Worm (Caenorhabditis elegans): ENCODE measurements around the gene pha-4.
A peak's percentile ranks its signal among the peaks of the same experiment; 100 is the strongest.

pha-4 gene

DNA sequence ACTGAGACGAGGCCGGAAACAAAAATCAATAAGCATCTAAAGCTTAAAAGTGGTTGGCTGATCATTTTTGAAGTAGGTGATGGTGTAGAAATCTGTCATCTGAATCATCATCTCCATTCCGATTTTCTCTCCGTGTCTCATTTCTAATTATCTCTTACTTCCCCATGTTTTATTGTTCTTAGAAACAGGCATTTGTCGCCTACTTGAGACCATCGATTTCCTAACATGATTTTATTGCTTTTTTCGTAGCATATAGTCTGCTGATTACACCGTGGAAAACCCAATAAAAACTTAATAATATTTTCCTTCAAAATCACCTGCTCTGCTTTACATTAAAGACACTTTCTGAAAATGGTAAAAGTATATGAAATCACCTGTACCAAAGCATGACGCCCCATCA, 22.4 kb downstream of the pha-4 start, which contains the start of gene F38A6.4:
Gene F38A6.4, minus strand, starts transcription at position 101 of the 400 bp plus-strand sequence.
- TF ChIP-seq zag-1 (tag; optimal IDR thresholded peaks at IDR 0.05) = no peak
- TF ChIP-seq mbf-1 (tag; optimal IDR thresholded peaks at IDR 0.05) = no peak
- TF ChIP-seq peb-1 (tag; optimal IDR thresholded peaks at IDR 0.05) = no peak
- no peak for TF ChIP-seq lin-11 (tag; optimal IDR thresholded peaks at IDR 0.05)
- no peak for TF ChIP-seq nhr-21 (tag; optimal IDR thresholded peaks at IDR 0.05)
- no peak for TF ChIP-seq R02D3.7 (tag; optimal IDR thresholded peaks at IDR 0.05)
- no peak for TF ChIP-seq mdl-1 (tag; optimal IDR thresholded peaks at IDR 0.05)
- no peak for TF ChIP-seq aly-2 (tag; optimal IDR thresholded peaks at IDR 0.05)
- no peak for TF ChIP-seq nhr-6 (tag; optimal IDR thresholded peaks at IDR 0.05)
- TF ChIP-seq elt-1 (tag; optimal IDR thresholded peaks at IDR 0.05) = no peak
- no peak for TF ChIP-seq ZK546.5 (tag; optimal IDR thresholded peaks at IDR 0.05)

DNA sequence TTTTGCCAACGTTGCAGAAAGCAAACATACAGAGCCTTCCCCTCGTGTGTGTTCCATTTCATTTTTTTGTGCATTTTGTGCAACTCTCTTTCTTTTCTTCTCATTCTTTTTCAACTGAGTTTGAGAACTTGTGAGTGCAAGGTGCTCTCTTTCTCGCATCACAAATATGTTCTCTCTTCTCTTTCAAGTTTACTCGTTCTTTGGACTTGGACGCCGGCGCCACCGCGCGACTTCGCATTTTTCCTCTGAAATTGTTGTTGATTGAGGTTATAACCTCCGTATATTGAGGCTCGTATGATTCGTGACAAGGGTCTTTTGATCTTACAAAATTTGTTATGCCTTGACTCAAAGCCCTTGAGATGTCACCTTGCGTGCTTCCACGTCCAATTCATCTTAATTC, 23.9 kb downstream of the pha-4 start:
- no peak for TF ChIP-seq mab-5 (tag; optimal IDR thresholded peaks at IDR 0.05)
- no peak for TF ChIP-seq gmeb-1 (tag; optimal IDR thresholded peaks at IDR 0.05)
- peak; percentile 74 for TF ChIP-seq lin-11 (tag; optimal IDR thresholded peaks at IDR 0.05)
- peak; percentile 77 for TF ChIP-seq F13H6.1 (tag; optimal IDR thresholded peaks at IDR 0.05)
- peak; percentile 40 for TF ChIP-seq sem-4 (tag; optimal IDR thresholded peaks at IDR 0.05)
- TF ChIP-seq elt-3 (tag; optimal IDR thresholded peaks at IDR 0.05) = no peak
- peak; percentile 90 for TF ChIP-seq unc-55 (GFP tag; optimal IDR thresholded peaks at IDR 0.05)
- TF ChIP-seq nhr-129 (tag; optimal IDR thresholded peaks at IDR 0.05) = peak; percentile 88
- no peak for TF ChIP-seq nhr-6 (tag; optimal IDR thresholded peaks at IDR 0.05)
- TF ChIP-seq unc-62 (GFP tag; optimal IDR thresholded peaks at IDR 0.05) = no peak
- peak; percentile 3 for TF ChIP-seq ama-1 (optimal IDR thresholded peaks at IDR 0.05)
- TF ChIP-seq ZK546.5 (tag; optimal IDR thresholded peaks at IDR 0.05) = no peak
- no peak for TF ChIP-seq nhr-12 (tag; optimal IDR thresholded peaks at IDR 0.05)
- TF ChIP-seq lin-13 (GFP tag; optimal IDR thresholded peaks at IDR 0.05) = peak; percentile 40
- no peak for TF ChIP-seq nhr-10 (tag; optimal IDR thresholded peaks at IDR 0.05)
- no peak for TF ChIP-seq R02D3.7 (tag; optimal IDR thresholded peaks at IDR 0.05)
- TF ChIP-seq skn-1 (tag; optimal IDR thresholded peaks at IDR 0.05) = no peak
- TF ChIP-seq ztf-4 (tag; optimal IDR thresholded peaks at IDR 0.05) = peak; percentile 80
- no peak for TF ChIP-seq nhr-77 (tag; optimal IDR thresholded peaks at IDR 0.05)
- peak; percentile 60 to 68 for TF ChIP-seq mdl-1 (tag; optimal IDR thresholded peaks at IDR 0.05)
- no peak for TF ChIP-seq peb-1 (tag; optimal IDR thresholded peaks at IDR 0.05)
- TF ChIP-seq aly-2 (tag; optimal IDR thresholded peaks at IDR 0.05) = no peak
- no peak for TF ChIP-seq ztf-11 (tag; optimal IDR thresholded peaks at IDR 0.05)
- peak; percentile 78 for TF ChIP-seq C34F6.9 (tag; optimal IDR thresholded peaks at IDR 0.05)
- peak; percentile 77 for TF ChIP-seq sma-9 (GFP tag; optimal IDR thresholded peaks at IDR 0.05)
- TF ChIP-seq sma-9 (tag; optimal IDR thresholded peaks at IDR 0.05) = no peak
- TF ChIP-seq zag-1 (tag; optimal IDR thresholded peaks at IDR 0.05) = peak; percentile 51
- peak in 1 of 2 experiments; percentile 72 for TF ChIP-seq lsy-2 (tag; optimal IDR thresholded peaks at IDR 0.05)
- peak; percentile 74 for TF ChIP-seq crh-2 (tag; optimal IDR thresholded peaks at IDR 0.05)
- TF ChIP-seq elt-1 (tag; optimal IDR thresholded peaks at IDR 0.05) = no peak
- peak; percentile 54 for TF ChIP-seq snpc-4 (tag; optimal IDR thresholded peaks at IDR 0.05)
- TF ChIP-seq lin-39 (tag; optimal IDR thresholded peaks at IDR 0.05) = no peak
- peak; percentile 17 for TF ChIP-seq fos-1 (tag; optimal IDR thresholded peaks at IDR 0.05)
- no peak for TF ChIP-seq blmp-1 (tag; optimal IDR thresholded peaks at IDR 0.05; ENCODE audit: insufficient read depth)
- TF ChIP-seq ztf-1 (GFP tag; conservative IDR thresholded peaks at IDR 0.05) = no peak
- peak; percentile 13 for TF ChIP-seq nhr-21 (tag; optimal IDR thresholded peaks at IDR 0.05)
- TF ChIP-seq nhr-25 (tag; optimal IDR thresholded peaks at IDR 0.05) = no peak
- TF ChIP-seq egl-27 (tag; optimal IDR thresholded peaks at IDR 0.05) = peak; percentile 48

DNA sequence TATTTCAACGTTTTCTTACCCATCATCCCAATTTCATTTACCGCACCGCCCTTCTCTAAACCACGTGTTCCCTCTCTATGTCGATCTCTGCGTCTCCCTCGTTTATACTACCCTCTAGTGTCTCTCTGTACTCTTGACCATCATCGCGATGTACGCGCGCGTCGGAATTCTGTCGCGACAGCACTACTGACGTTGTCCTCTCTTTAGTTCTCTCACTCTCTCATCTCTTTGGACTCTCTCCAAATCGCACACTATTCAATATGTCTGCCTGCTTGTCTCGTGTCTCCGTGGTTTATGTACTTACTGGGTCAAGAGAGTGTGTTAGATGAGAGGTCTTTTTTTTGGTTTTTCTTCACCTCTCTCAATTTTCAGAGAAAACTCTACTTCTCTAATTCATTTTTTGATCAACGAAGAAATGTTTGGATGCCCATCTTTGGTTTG, 25.4 kb downstream of the pha-4 start:
- TF ChIP-seq lin-13 (GFP tag; optimal IDR thresholded peaks at IDR 0.05) (peak; percentile 92), ztf-11 (tag; optimal IDR thresholded peaks at IDR 0.05) (peak; percentile 31), lin-11 (tag; optimal IDR thresholded peaks at IDR 0.05) (peak; percentile 91), dmd-4 (tag; optimal IDR thresholded peaks at IDR 0.05) (no peak), blmp-1 (tag; optimal IDR thresholded peaks at IDR 0.05; ENCODE audit: insufficient read depth) (peak; percentile 70), nhr-6 (tag; optimal IDR thresholded peaks at IDR 0.05) (peak; percentile 97), lsy-2 (tag; optimal IDR thresholded peaks at IDR 0.05) (peak; percentile 83 to 96), ztf-4 (tag; optimal IDR thresholded peaks at IDR 0.05) (peak; percentile 98), F13H6.1 (tag; optimal IDR thresholded peaks at IDR 0.05) (peak; percentile 99), fos-1 (tag; optimal IDR thresholded peaks at IDR 0.05) (peak; percentile 95), nhr-237 (tag; optimal IDR thresholded peaks at IDR 0.05) (peak; percentile 3), mbf-1 (tag; optimal IDR thresholded peaks at IDR 0.05) (no peak), unc-62 (GFP tag; optimal IDR thresholded peaks at IDR 0.05) (peak; percentile 82), elt-3 (tag; optimal IDR thresholded peaks at IDR 0.05) (no peak), crh-2 (tag; optimal IDR thresholded peaks at IDR 0.05) (peak; percentile 98), lin-39 (tag; optimal IDR thresholded peaks at IDR 0.05) (peak; percentile 78), C34F6.9 (tag; optimal IDR thresholded peaks at IDR 0.05) (peak; percentile 97), gmeb-1 (tag; optimal IDR thresholded peaks at IDR 0.05) (peak; percentile 85), ama-1 (optimal IDR thresholded peaks at IDR 0.05) (peak; percentile 91), nhr-77 (tag; optimal IDR thresholded peaks at IDR 0.05) (peak; percentile 60), alr-1 (tag; optimal IDR thresholded peaks at IDR 0.05) (peak; percentile 5), ztf-1 (GFP tag; conservative IDR thresholded peaks at IDR 0.05) (no peak), nhr-23 (tag; optimal IDR thresholded peaks at IDR 0.05) (no peak), aly-2 (tag; optimal IDR thresholded peaks at IDR 0.05) (no peak), snpc-4 (tag; optimal IDR thresholded peaks at IDR 0.05) (peak; percentile 67), ZK546.5 (tag; optimal IDR thresholded peaks at IDR 0.05) (peak; percentile 7), mdl-1 (tag; optimal IDR thresholded peaks at IDR 0.05) (peak; percentile 93 to 99), sem-4 (tag; optimal IDR thresholded peaks at IDR 0.05) (peak; percentile 99), nhr-11 (tag; optimal IDR thresholded peaks at IDR 0.05) (no peak), elt-1 (tag; optimal IDR thresholded peaks at IDR 0.05) (no peak), peb-1 (tag; optimal IDR thresholded peaks at IDR 0.05) (no peak), mab-5 (tag; optimal IDR thresholded peaks at IDR 0.05) (peak; percentile 94), ceh-82 (tag; optimal IDR thresholded peaks at IDR 0.05) (peak; percentile 46), zag-1 (tag; optimal IDR thresholded peaks at IDR 0.05) (peak; percentile 96)

Data from whole organism, L2 larva.